Worm (Caenorhabditis elegans) whole organism, L2 larva: ENCODE results near the gene F58A3.4.

ENCODE experiments used
- mbf-1 ChIP-seq: sonication (generic microtip); optimal IDR thresholded peaks from 2 replicates; lab custom pipeline; 2017; ENCODE audit warnings: missing biosample characterization, missing genetic modification characterization
- nhr-12 ChIP-seq: fragments of 150-350 bp; optimal IDR thresholded peaks from 2 replicates; lab custom pipeline; 2014; ENCODE audit warnings: missing biosample characterization, missing genetic modification characterization

- TF ChIP-seq nhr-12 (tag; lab: Kevin White, UChicago) (no peak), mbf-1 (tag; lab: Kevin White, UChicago) (no peak)
These were observed 18.3 kb downstream of the F58A3.4 start, which contains the start of gene ver-3 for ce11 chrX:10992177-10992576.
